Fruit fly (Drosophila melanogaster): ENCODE results near the gene ntc.
A peak's percentile ranks its signal among the peaks of the same experiment; 100 is the strongest.

The ntc gene

DNA sequence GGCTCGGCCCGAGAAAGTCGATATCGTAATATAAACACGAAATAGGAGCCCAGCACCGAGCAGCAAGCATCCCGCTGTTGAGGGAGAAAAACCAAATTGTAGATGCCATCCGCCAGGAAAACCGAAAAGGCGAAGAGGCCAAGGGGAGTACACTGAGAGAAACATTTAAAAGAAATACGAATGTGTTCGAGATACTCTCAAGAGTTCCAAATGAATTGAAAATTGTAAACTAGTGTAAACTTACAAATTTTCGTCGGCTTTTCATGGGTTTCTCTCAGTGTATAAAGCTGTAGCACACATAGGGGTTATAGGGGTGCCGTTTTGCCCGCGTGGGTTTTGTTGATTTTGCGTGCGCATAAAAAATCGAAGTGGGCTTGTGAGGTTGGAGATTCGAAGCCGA lies 3.6 kb downstream of the ntc start (continued):
- TF ChIP-seq lmd (GFP tag; IDR thresholded peaks at IDR 0.05) (peak; percentile 81), Ssrp (tag; optimal IDR thresholded peaks at IDR 0.05) (peak; percentile 56), CG8765 (GFP tag; IDR thresholded peaks at IDR 0.05) (no peak), trem (tag; optimal IDR thresholded peaks at IDR 0.05) (peak; percentile 4), Ptx1 (GFP tag; IDR thresholded peaks at IDR 0.05) (peak; percentile 84), B-H1 (GFP tag; IDR thresholded peaks at IDR 0.05) (peak; percentile 51; the same call in 2 of the 3 replicates), CG7271 (tag; optimal IDR thresholded peaks at IDR 0.05) (no peak), wor (GFP tag; IDR thresholded peaks at IDR 0.05) (peak; percentile 42), CG3281 (GFP tag; optimal IDR thresholded peaks at IDR 0.05) (peak; percentile 56), CG4730 (GFP tag; IDR thresholded peaks at IDR 0.05) (peak; percentile 62), CHES-1-like (GFP tag; optimal IDR thresholded peaks at IDR 0.05) (peak; percentile 72), CG32767 (GFP tag; IDR thresholded peaks at IDR 0.05) (peak; percentile 68; the same call in 1 of the 2 replicates), rib (GFP tag; IDR thresholded peaks at IDR 0.05) (peak; percentile 71; the same call in 1 of the 2 replicates), CG7987 (GFP tag; optimal IDR thresholded peaks at IDR 0.05) (no peak), gem (tag; optimal IDR thresholded peaks at IDR 0.05) (peak; percentile 76), CG18476 (GFP tag; optimal IDR thresholded peaks at IDR 0.05) (peak; percentile 23), CG2199 (GFP tag; IDR thresholded peaks at IDR 0.05) (no peak), CG2202 (tag; optimal IDR thresholded peaks at IDR 0.05) (no peak), stc (GFP tag; IDR thresholded peaks at IDR 0.05) (0 out of 2 replicates have a peak, but pooled peaks have one; percentile 34), CG18764 (GFP tag; optimal IDR thresholded peaks at IDR 0.05) (no peak), Gsc (GFP tag; IDR thresholded peaks at IDR 0.05) (no peak), CG17568 (GFP tag; optimal IDR thresholded peaks at IDR 0.05) (peak; percentile 68), CG17361 (GFP tag; IDR thresholded peaks at IDR 0.05) (peak; percentile 65; the same call in 2 of the 3 replicates), Vsx1 (GFP tag; optimal IDR thresholded peaks at IDR 0.05) (peak; percentile 20), CG2678 (tag; optimal IDR thresholded peaks at IDR 0.05) (peak; percentile 76), Trl (optimal IDR thresholded peaks at IDR 0.05) (no peak), Trl (GFP tag; optimal IDR thresholded peaks at IDR 0.05) (peak; percentile 53), CG17385 (GFP tag; optimal IDR thresholded peaks at IDR 0.05) (peak; percentile 81), Dp (GFP tag; optimal IDR thresholded peaks at IDR 0.05) (no peak), Nf-YC (tag; optimal IDR thresholded peaks at IDR 0.05) (peak; percentile 63), unpg (GFP tag; optimal IDR thresholded peaks at IDR 0.05) (peak; percentile 61), CG2120 (GFP tag; optimal IDR thresholded peaks at IDR 0.05) (peak; percentile 95), bbx (GFP tag; IDR thresholded peaks at IDR 0.05; ENCODE audit: partially characterized antibody) (no peak), p53 (GFP tag; optimal IDR thresholded peaks at IDR 0.05) (no peak), row (GFP tag; IDR thresholded peaks at IDR 0.05) (peak; percentile 91), CG13123 (GFP tag; optimal IDR thresholded peaks at IDR 0.05) (peak; percentile 26), CG14965 (GFP tag; optimal IDR thresholded peaks at IDR 0.05; ENCODE audit: borderline replicate concordance) (peak; percentile 14), fd102C (GFP tag; optimal IDR thresholded peaks at IDR 0.05) (no peak), CG1832 (GFP tag; optimal IDR thresholded peaks at IDR 0.05) (no peak), MBD-R2 (GFP tag; IDR thresholded peaks at IDR 0.05) (peak; percentile 63), CG10267 (tag; optimal IDR thresholded peaks at IDR 0.05) (peak; percentile 26), CG7556 (GFP tag; optimal IDR thresholded peaks at IDR 0.05) (peak; percentile 87), HmgZ (tag; optimal IDR thresholded peaks at IDR 0.05) (peak; percentile 86), CG10654 (GFP tag; optimal IDR thresholded peaks at IDR 0.05) (peak; percentile 38), Xrp1 (GFP tag; IDR thresholded peaks at IDR 0.05) (peak; percentile 80), nau (GFP tag; optimal IDR thresholded peaks at IDR 0.05) (peak; percentile 40), Fer3 (tag; optimal IDR thresholded peaks at IDR 0.05) (peak; percentile 71), br (optimal IDR thresholded peaks at IDR 0.05) (no peak), CG2116 (GFP tag; optimal IDR thresholded peaks at IDR 0.05) (peak; percentile 3), slou (GFP tag; optimal IDR thresholded peaks at IDR 0.05) (peak; percentile 45), CG7786 (GFP tag; optimal IDR thresholded peaks at IDR 0.05) (peak; percentile 83), chn (GFP tag; optimal IDR thresholded peaks at IDR 0.05) (peak; percentile 58)
